Fruit fly (Drosophila melanogaster): ENCODE results near the gene Eaat1.
A peak's percentile ranks its signal among the peaks of the same experiment; 100 is the strongest.

Eaat1 gene

DNA sequence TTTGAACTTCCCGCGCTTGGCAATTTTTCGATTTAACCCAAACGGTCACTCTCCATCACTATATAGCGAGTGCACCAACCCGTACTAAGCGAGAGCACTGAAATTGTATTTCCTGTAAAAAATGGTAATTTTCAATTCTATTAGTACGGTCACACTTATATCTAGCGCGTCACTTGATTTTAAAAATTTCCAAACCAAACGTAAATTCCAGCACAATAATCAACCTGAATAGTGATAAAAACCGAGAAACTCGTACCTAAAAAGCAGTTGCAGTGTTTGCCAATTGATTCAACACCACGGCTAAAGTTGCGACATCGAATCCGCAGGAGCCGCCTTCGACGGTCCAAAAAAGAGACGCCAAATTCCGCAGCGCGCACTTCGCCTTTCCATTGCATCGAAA, 2.7 kb upstream of the Eaat1 start, which contains the start of gene Cks30A (continued):
- TF ChIP-seq CG9797 (GFP tag; optimal IDR thresholded peaks at IDR 0.05) = peak; percentile 95
- TF ChIP-seq odd (GFP tag; optimal IDR thresholded peaks at IDR 0.05) = no peak
- no peak for TF ChIP-seq CG12299 (tag; optimal IDR thresholded peaks at IDR 0.05)
- peak; percentile 100 for TF ChIP-seq E2f2 (GFP tag; IDR thresholded peaks at IDR 0.05)
- TF ChIP-seq fd96Cb (tag; optimal IDR thresholded peaks at IDR 0.05) = no peak
- no peak for TF ChIP-seq CG4328 (GFP tag; optimal IDR thresholded peaks at IDR 0.05)
- TF ChIP-seq jing (GFP tag; optimal IDR thresholded peaks at IDR 0.05) = no peak
- peak; percentile 42 for TF ChIP-seq Hmr (GFP tag; optimal IDR thresholded peaks at IDR 0.05)
- no peak for TF ChIP-seq Dek (tag; optimal IDR thresholded peaks at IDR 0.05)
- no peak for TF ChIP-seq CG12104 (GFP tag; optimal IDR thresholded peaks at IDR 0.05)
- no peak for TF ChIP-seq ranshi (GFP tag; IDR thresholded peaks at IDR 0.05)
- no peak for TF ChIP-seq seq (GFP tag; IDR thresholded peaks at IDR 0.05)
- TF ChIP-seq crol (GFP tag; IDR thresholded peaks at IDR 0.05) = no peak
- TF ChIP-seq ash1 (GFP tag; optimal IDR thresholded peaks at IDR 0.05) = no peak
- no peak for TF ChIP-seq so (GFP tag; IDR thresholded peaks at IDR 0.05)
- TF ChIP-seq stwl (tag; optimal IDR thresholded peaks at IDR 0.05) = peak; percentile 91
- no peak for TF ChIP-seq Rfx (GFP tag; IDR thresholded peaks at IDR 0.05)
- no peak for TF ChIP-seq caup (GFP tag; optimal IDR thresholded peaks at IDR 0.05; ENCODE audit: severe bottlenecking)
- no peak for TF ChIP-seq z (GFP tag; IDR thresholded peaks at IDR 0.05)
- no peak for TF ChIP-seq sc (optimal IDR thresholded peaks at IDR 0.05)
- TF ChIP-seq sc (GFP tag; optimal IDR thresholded peaks at IDR 0.05) = no peak
- no peak for TF ChIP-seq slp2 (GFP tag; optimal IDR thresholded peaks at IDR 0.05)
- no peak for TF ChIP-seq CG4730 (GFP tag; IDR thresholded peaks at IDR 0.05)
- no peak for TF ChIP-seq CG6683 (GFP tag; optimal IDR thresholded peaks at IDR 0.05)
- no peak for TF ChIP-seq CG32767 (GFP tag; IDR thresholded peaks at IDR 0.05)
- TF ChIP-seq CG18764 (GFP tag; optimal IDR thresholded peaks at IDR 0.05) = no peak
- no peak for TF ChIP-seq CG5953 (GFP tag; IDR thresholded peaks at IDR 0.05)
- peak; percentile 58 for TF ChIP-seq CG33213 (GFP tag; optimal IDR thresholded peaks at IDR 0.05)
- TF ChIP-seq CG3407 (GFP tag; optimal IDR thresholded peaks at IDR 0.05) = no peak
- no peak for TF ChIP-seq HLH3B (GFP tag; IDR thresholded peaks at IDR 0.05)
- TF ChIP-seq shn (GFP tag; optimal IDR thresholded peaks at IDR 0.05) = no peak
- TF ChIP-seq Bdp1 (GFP tag; optimal IDR thresholded peaks at IDR 0.05) = no peak
- TF ChIP-seq Hsf (GFP tag; optimal IDR thresholded peaks at IDR 0.05) = no peak
- peak; percentile 72 for TF ChIP-seq pita (GFP tag; optimal IDR thresholded peaks at IDR 0.05)
- TF ChIP-seq slbo (GFP tag; IDR thresholded peaks at IDR 0.05) = no peak
- no peak for TF ChIP-seq CG12769 (tag; optimal IDR thresholded peaks at IDR 0.05)
- TF ChIP-seq dm (GFP tag; optimal IDR thresholded peaks at IDR 0.05) = no peak
- TF ChIP-seq Stat92E (GFP tag; optimal IDR thresholded peaks at IDR 0.05) = no peak
- TF ChIP-seq CG6254 (GFP tag; optimal IDR thresholded peaks at IDR 0.05) = no peak
- peak; percentile 52 for TF ChIP-seq Dref (GFP tag; IDR thresholded peaks at IDR 0.05)
- no peak for TF ChIP-seq Drgx (GFP tag; IDR thresholded peaks at IDR 0.05)
- TF ChIP-seq CG9876 (GFP tag; optimal IDR thresholded peaks at IDR 0.05) = no peak
- no peak for TF ChIP-seq ems (GFP tag; optimal IDR thresholded peaks at IDR 0.05)
- TF ChIP-seq HLH4C (GFP tag; IDR thresholded peaks at IDR 0.05; ENCODE audit: partially characterized antibody) = 0 out of 3 replicates have a peak, but pooled peaks have one; percentile 38
- peak; percentile 100 for TF ChIP-seq CG3847 (GFP tag; IDR thresholded peaks at IDR 0.05)
- TF ChIP-seq insv (GFP tag; optimal IDR thresholded peaks at IDR 0.05) = no peak
- TF ChIP-seq lilli (GFP tag; optimal IDR thresholded peaks at IDR 0.05) = no peak
- peak; percentile 20 for TF ChIP-seq jumu (GFP tag; optimal IDR thresholded peaks at IDR 0.05)
- TF ChIP-seq CG17328 (GFP tag; IDR thresholded peaks at IDR 0.05) = no peak
- no peak for TF ChIP-seq Blimp-1 (GFP tag; optimal IDR thresholded peaks at IDR 0.05)
- TF ChIP-seq CG30403 (GFP tag; optimal IDR thresholded peaks at IDR 0.05) = no peak
- peak; percentile 31 for TF ChIP-seq CG3995 (GFP tag; optimal IDR thresholded peaks at IDR 0.05)

Data from whole organism, embryonic.